Worm (Caenorhabditis elegans): ENCODE results near the gene C05E4.12.

DNA sequence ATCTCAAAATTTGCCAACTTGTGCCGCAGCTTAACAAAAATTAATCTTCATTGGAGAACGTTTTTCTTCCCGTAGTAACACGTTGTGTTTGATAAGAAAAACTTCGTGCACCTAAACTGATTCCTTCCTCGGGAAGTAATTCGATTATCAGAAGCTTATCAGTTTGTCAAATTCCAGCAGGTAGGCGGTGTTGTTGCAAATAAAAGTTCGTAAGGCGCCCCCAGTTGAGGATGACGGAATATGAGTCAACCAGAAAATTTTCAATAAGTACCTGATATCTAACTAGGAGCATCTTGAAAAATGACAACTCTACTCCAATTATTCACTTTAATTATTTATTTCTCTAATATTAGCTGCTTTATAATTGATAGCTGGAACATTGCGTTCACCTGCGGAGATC lies 20.0 kb downstream of the C05E4.12 start, which contains the start of gene C05E4.7:
- TF ChIP-seq lim-6 (tag; optimal IDR thresholded peaks at IDR 0.05) (no peak), nhr-11 (tag; optimal IDR thresholded peaks at IDR 0.05) (no peak), ceh-30 (tag; optimal IDR thresholded peaks at IDR 0.05) (no peak), pag-3 (tag; optimal IDR thresholded peaks at IDR 0.05; ENCODE audit: borderline replicate concordance) (no peak), ama-1 (optimal IDR thresholded peaks at IDR 0.05) (no peak), ceh-19 (GFP tag; optimal IDR thresholded peaks at IDR 0.05) (no peak), pha-4 (tag; optimal IDR thresholded peaks at IDR 0.05) (no peak), hlh-30 (tag; optimal IDR thresholded peaks at IDR 0.05; ENCODE audit: insufficient read depth) (no peak), ets-4 (tag; optimal IDR thresholded peaks at IDR 0.05) (no peak), sdc-2 (tag; optimal IDR thresholded peaks at IDR 0.05) (no peak), fkh-10 (GFP tag; optimal IDR thresholded peaks at IDR 0.05) (no peak), unc-86 (tag; optimal IDR thresholded peaks at IDR 0.05) (no peak)
